Worm (Caenorhabditis elegans) whole organism, L3 larva: Measurements from ENCODE around the gene meg-4.

Source experiments
- R02D3.7 ChIP-seq: fragments of 150-350 bp; optimal IDR thresholded peaks from 2 replicates; lab custom pipeline; 2014; ENCODE audit warnings: missing biosample characterization, missing genetic modification characterization
- ZK546.5 ChIP-seq: sonication (generic microtip); optimal IDR thresholded peaks from 2 replicates; lab custom pipeline; 2017; ENCODE audit warnings: missing biosample characterization, missing genetic modification characterization
- aly-2 ChIP-seq: fragments of 150-350 bp; optimal IDR thresholded peaks from 2 replicates; lab custom pipeline; 2014; ENCODE audit warnings: missing biosample characterization, missing genetic modification characterization
- ama-1 ChIP-seq: fragments of 150-350 bp; optimal IDR thresholded peaks from 2 replicates; lab custom pipeline; 2018
- ceh-16 ChIP-seq: sonication (generic microtip); optimal IDR thresholded peaks from 2 replicates; lab custom pipeline; 2017; ENCODE audit warnings: missing biosample characterization, missing genetic modification characterization
- ceh-82 ChIP-seq: fragments of 150-350 bp; optimal IDR thresholded peaks from 2 replicates; lab custom pipeline; 2014; ENCODE audit warnings: missing biosample characterization, missing genetic modification characterization
- ceh-9 ChIP-seq: sonication (generic microtip); optimal IDR thresholded peaks from 2 replicates; lab custom pipeline; 2018; ENCODE audit warnings: missing biosample characterization, missing genetic modification characterization
- daf-12 ChIP-seq: fragments of 150-350 bp; optimal IDR thresholded peaks from 2 replicates; lab custom pipeline; 2014; ENCODE audit warnings: missing biosample characterization, missing genetic modification reagents, missing genetic modification characterization
- egl-5 ChIP-seq: fragments of 150-350 bp; optimal IDR thresholded peaks from 2 replicates; lab custom pipeline; 2017; ENCODE audit warnings: missing biosample characterization, missing genetic modification reagents, missing genetic modification characterization, inconsistent platforms
- elt-2 ChIP-seq: sonication (generic microtip); optimal IDR thresholded peaks from 2 replicates; lab custom pipeline; 2016; ENCODE audit warnings: missing genetic modification reagents, mild to moderate bottlenecking, missing genetic modification characterization, missing compliant biosample characterization
- elt-3 ChIP-seq, 3 experiments: fragments of 150-350 bp in 1 of 3; sonication (generic microtip) in 2 of 3; optimal IDR thresholded peaks; 2 replicates in 2 of 3; 4 replicates in 1 of 3; lab custom pipeline; 2014 to 2017; ENCODE audit warnings: missing biosample characterization in 3 of 3, missing genetic modification characterization in 3 of 3
- eor-1 ChIP-seq, 2 experiments: fragments of 150-350 bp; optimal IDR thresholded peaks; 2 replicates each; lab custom pipeline; 2014 to 2018; ENCODE audit warnings: missing biosample characterization in 2 of 2, missing genetic modification characterization in 2 of 2
- fkh-2 ChIP-seq: fragments of 150-350 bp; optimal IDR thresholded peaks from 2 replicates; lab custom pipeline; 2014; ENCODE audit warnings: missing biosample characterization, missing genetic modification reagents, missing genetic modification characterization
- fos-1 ChIP-seq: fragments of 150-350 bp; optimal IDR thresholded peaks from 2 replicates; lab custom pipeline; 2014; ENCODE audit warnings: missing biosample characterization, missing genetic modification characterization
- hmg-11 ChIP-seq: sonication (generic microtip); optimal IDR thresholded peaks from 2 replicates; lab custom pipeline; 2016; ENCODE audit warnings: missing genetic modification characterization, missing compliant biosample characterization
- lin-39 ChIP-seq: fragments of 150-350 bp; optimal IDR thresholded peaks from 2 replicates; lab custom pipeline; 2018; ENCODE audit warnings: missing biosample characterization, missing genetic modification reagents, missing genetic modification characterization
- lsy-12 ChIP-seq: sonication (generic microtip); optimal IDR thresholded peaks from 2 replicates; lab custom pipeline; 2016; ENCODE audit warnings: mild to moderate bottlenecking, missing genetic modification characterization, missing compliant biosample characterization
- mdl-1 ChIP-seq: fragments of 150-350 bp; optimal IDR thresholded peaks from 2 replicates; lab custom pipeline; 2014; ENCODE audit warnings: missing biosample characterization, missing genetic modification characterization
- mml-1 ChIP-seq: fragments of 150-350 bp; sonication (generic microtip); optimal IDR thresholded peaks from 3 replicates; lab custom pipeline; 2014; ENCODE audit warnings: missing biosample characterization, missing genetic modification characterization
- nfya-1 ChIP-seq: sonication (generic microtip); optimal IDR thresholded peaks from 2 replicates; lab custom pipeline; 2017; ENCODE audit warnings: missing genetic modification characterization, mild to moderate bottlenecking, missing compliant biosample characterization, antibody characterized with exemption, moderate library complexity; ENCODE audit not compliant: insufficient read depth
- nhr-12 ChIP-seq: fragments of 150-350 bp; optimal IDR thresholded peaks from 2 replicates; lab custom pipeline; 2014; ENCODE audit warnings: missing biosample characterization, missing genetic modification characterization
- nhr-23 ChIP-seq: fragments of 150-350 bp; optimal IDR thresholded peaks from 2 replicates; lab custom pipeline; 2014; ENCODE audit warnings: missing biosample characterization, missing genetic modification reagents, missing genetic modification characterization
- nhr-28 ChIP-seq: fragments of 150-350 bp; optimal IDR thresholded peaks from 2 replicates; lab custom pipeline; 2014; ENCODE audit warnings: missing biosample characterization, missing genetic modification characterization
- nhr-43 ChIP-seq: sonication (generic microtip); optimal IDR thresholded peaks from 2 replicates; lab custom pipeline; 2016; ENCODE audit warnings: mild to moderate bottlenecking, missing genetic modification characterization, missing compliant biosample characterization; ENCODE audit not compliant: poor library complexity, severe bottlenecking
- nhr-67 ChIP-seq: fragments of 150-350 bp; optimal IDR thresholded peaks from 2 replicates; lab custom pipeline; 2014; ENCODE audit warnings: missing biosample characterization, missing genetic modification characterization
- nhr-76 ChIP-seq: fragments of 150-350 bp; sonication (generic microtip); optimal IDR thresholded peaks from 5 replicates; lab custom pipeline; 2014; ENCODE audit warnings: missing biosample characterization, missing genetic modification characterization
- pha-4 ChIP-seq: fragments of 150-350 bp; optimal IDR thresholded peaks from 2 replicates; lab custom pipeline; 2014; ENCODE audit warnings: missing biosample characterization, missing genetic modification reagents, missing genetic modification characterization
- pqm-1 ChIP-seq: fragments of 150-350 bp; optimal IDR thresholded peaks from 2 replicates; lab custom pipeline; 2017; ENCODE audit warnings: missing biosample characterization, missing genetic modification characterization, inconsistent platforms
- sea-2 ChIP-seq: fragments of 150-350 bp; sonication (generic microtip); optimal IDR thresholded peaks from 4 replicates; lab custom pipeline; 2014; ENCODE audit warnings: missing biosample characterization, missing genetic modification reagents, missing genetic modification characterization
- skn-1 ChIP-seq: fragments of 150-350 bp; optimal IDR thresholded peaks from 2 replicates; lab custom pipeline; 2014; ENCODE audit warnings: missing biosample characterization, missing genetic modification characterization
- snpc-4 ChIP-seq: fragments of 150-350 bp; optimal IDR thresholded peaks from 2 replicates; lab custom pipeline; 2014; ENCODE audit warnings: missing biosample characterization, missing genetic modification characterization
- tbx-2 ChIP-seq: sonication (generic microtip); optimal IDR thresholded peaks from 2 replicates; lab custom pipeline; 2016; ENCODE audit warnings: mild to moderate bottlenecking, missing genetic modification characterization, missing compliant biosample characterization
- unc-62 ChIP-seq: fragments of 150-350 bp; sonication (generic microtip); optimal IDR thresholded peaks from 4 replicates; lab custom pipeline; 2014; ENCODE audit warnings: missing biosample characterization, missing genetic modification reagents, missing genetic modification characterization
- zag-1 ChIP-seq: fragments of 150-350 bp; optimal IDR thresholded peaks from 2 replicates; lab custom pipeline; 2014; ENCODE audit warnings: missing biosample characterization, missing genetic modification characterization
- ztf-11 ChIP-seq: fragments of 150-350 bp; optimal IDR thresholded peaks from 2 replicates; lab custom pipeline; 2014; ENCODE audit warnings: missing biosample characterization, missing genetic modification characterization
- ztf-4 ChIP-seq: fragments of 150-350 bp; optimal IDR thresholded peaks from 2 replicates; lab custom pipeline; 2014; ENCODE audit warnings: missing biosample characterization, missing genetic modification characterization

meg-4 gene

ce11 chrX:1703840-1704239, 21.1 kb downstream of the meg-4 start, which contains the start of gene C36C9.5:
TSS of gene C36C9.5 (minus strand) at chrX:1703940.
- no peak for TF ChIP-seq nhr-76 (tag; lab: Kevin White, UChicago)
- TF ChIP-seq lin-39 (tag; lab: Kevin White, UChicago) = no peak
- no peak for TF ChIP-seq tbx-2 (tag; lab: Kevin White, UChicago)
- no peak for TF ChIP-seq ztf-4 (tag; lab: Kevin White, UChicago)
- TF ChIP-seq ceh-82 (tag; lab: Kevin White, UChicago) = no peak
- no peak for TF ChIP-seq unc-62
- TF ChIP-seq nhr-23 (tag; lab: Kevin White, UChicago) = no peak
- no peak for TF ChIP-seq mdl-1 (tag; lab: Kevin White, UChicago)
- TF ChIP-seq zag-1 = no peak
- TF ChIP-seq hmg-11 (tag; lab: Kevin White, UChicago) = no peak
- TF ChIP-seq fkh-2 = no peak

- TF ChIP-seq sea-2 (GFP tag; lab: Kevin White, UChicago) (no peak), pqm-1 (tag; lab: Kevin White, UChicago) (no peak), mdl-1 (tag; lab: Kevin White, UChicago) (no peak), ZK546.5 (tag; lab: Kevin White, UChicago) (no peak), ztf-4 (tag; lab: Kevin White, UChicago) (no peak), tbx-2 (tag; lab: Kevin White, UChicago) (no peak), egl-5 (tag; lab: Kevin White, UChicago) (no peak), lin-39 (tag; lab: Kevin White, UChicago) (no peak), elt-3 (tag; optimal IDR thresholded peaks at IDR 0.05; lab: Kevin White, UChicago) (no peak), lsy-12 (tag; lab: Kevin White, UChicago) (no peak), nhr-43 (no peak), ceh-16 (tag; lab: Kevin White, UChicago) (no peak), mml-1 (tag; lab: Kevin White, UChicago) (no peak), aly-2 (no peak), unc-62 (no peak), ztf-11 (tag; lab: Kevin White, UChicago) (no peak), nhr-28 (tag; lab: Kevin White, UChicago) (no peak)
Measured at ce11 chrX:1706538-1706937, 23.8 kb downstream of the meg-4 start, which contains the start of gene F07G6.5. TSS of gene F07G6.5 (minus strand) at chrX:1706638.

ce11 chrX:1712538-1712937, 29.8 kb downstream of the meg-4 start, which contains the start of gene fbxa-52:
TSS of gene fbxa-52 (minus strand) at chrX:1712638.
- TF ChIP-seq pqm-1 (tag; lab: Kevin White, UChicago) (no peak), ceh-9 (tag; lab: Kevin White, UChicago) (no peak), nhr-43 (no peak), elt-2 (no peak), fos-1 (tag; lab: Kevin White, UChicago) (no peak), hmg-11 (tag; lab: Kevin White, UChicago) (no peak), skn-1 (tag; lab: Kevin White, UChicago) (no peak)

ce11 chrX:1718479-1718878, 35.7 kb downstream of the meg-4 start, which contains the start of gene fbxa-53:
TSS of gene fbxa-53 (minus strand) at chrX:1718579.
- no peak for TF ChIP-seq nhr-12 (tag; lab: Kevin White, UChicago)
- TF ChIP-seq ztf-4 (tag; lab: Kevin White, UChicago) = no peak
- TF ChIP-seq nhr-28 (tag; lab: Kevin White, UChicago) = no peak
- TF ChIP-seq aly-2 = no peak
- no peak for TF ChIP-seq fos-1 (tag; lab: Kevin White, UChicago)
- TF ChIP-seq zag-1 = no peak
- TF ChIP-seq tbx-2 (tag; lab: Kevin White, UChicago) = no peak
- TF ChIP-seq elt-3 (tag; optimal IDR thresholded peaks at IDR 0.05; lab: Kevin White, UChicago) = no peak
- no peak for TF ChIP-seq lsy-12 (tag; lab: Kevin White, UChicago)
- TF ChIP-seq mml-1 (tag; lab: Kevin White, UChicago) = no peak
- no peak for TF ChIP-seq R02D3.7
- TF ChIP-seq lin-39 (tag; lab: Kevin White, UChicago) = no peak
- no peak for TF ChIP-seq ztf-11 (tag; lab: Kevin White, UChicago)
- TF ChIP-seq ceh-9 (tag; lab: Kevin White, UChicago) = no peak
- no peak for TF ChIP-seq fkh-2
- TF ChIP-seq ama-1 (lab: Kevin White, UChicago) = no peak
- no peak for TF ChIP-seq egl-5 (tag; lab: Kevin White, UChicago)
- TF ChIP-seq skn-1 (tag; lab: Kevin White, UChicago) = no peak

ce11 chrX:1720359-1720758, 37.6 kb downstream of the meg-4 start, which contains the start of gene F07G6.8:
TSS of gene F07G6.8 (minus strand) at chrX:1720459.
- TF ChIP-seq aly-2 (no peak), pha-4 (tag; lab: Kevin White, UChicago) (no peak), eor-1 (tag; optimal IDR thresholded peaks at IDR 0.05; lab: Kevin White, UChicago) (no peak), nhr-67 (tag; lab: Kevin White, UChicago) (no peak), ztf-11 (tag; lab: Kevin White, UChicago) (no peak), sea-2 (GFP tag; lab: Kevin White, UChicago) (no peak), nhr-12 (tag; lab: Kevin White, UChicago) (no peak), R02D3.7 (no peak), pqm-1 (tag; lab: Kevin White, UChicago) (no peak), nhr-28 (tag; lab: Kevin White, UChicago) (no peak), daf-12 (tag; lab: Kevin White, UChicago) (no peak), mml-1 (tag; lab: Kevin White, UChicago) (no peak), nfya-1 (tag; lab: Kevin White, UChicago) (no peak), snpc-4 (no peak), lin-39 (tag; lab: Kevin White, UChicago) (no peak), elt-2 (no peak), ceh-9 (tag; lab: Kevin White, UChicago) (no peak), mdl-1 (tag; lab: Kevin White, UChicago) (no peak)
- TF ChIP-seq, all 47 proteins: peak for 0
